Worm (Caenorhabditis elegans): ENCODE data around the gene ZK354.2.
"Not testable (repeated sequence)": the region's sequence is repeated elsewhere in the genome, so short reads cannot be mapped to it uniquely, and the experiment has no call there.

Gene ZK354.2

ce11 chrIV:5316223-5316622, 3.0 kb downstream of the ZK354.2 start, which contains the start of gene msp-65:
Gene msp-65 (plus strand): TSS chrIV:5316523.
- TF ChIP-seq bed-3 (GFP tag; optimal IDR thresholded peaks at IDR 0.05); nhr-28 (tag; optimal IDR thresholded peaks at IDR 0.05); hlh-1 (tag; optimal IDR thresholded peaks at IDR 0.05): not testable (repeated sequence)

ce11 chrIV:5317106-5317505, 3.9 kb downstream of the ZK354.2 start:
- TF ChIP-seq unc-39 (tag; optimal IDR thresholded peaks at IDR 0.05): no peak
- TF ChIP-seq zip-8 (tag; optimal IDR thresholded peaks at IDR 0.05): no peak
- TF ChIP-seq elt-3 (tag; optimal IDR thresholded peaks at IDR 0.05): no peak
- TF ChIP-seq ztf-11 (tag; optimal IDR thresholded peaks at IDR 0.05): no peak
- no peak for TF ChIP-seq ceh-39 (tag; optimal IDR thresholded peaks at IDR 0.05)
- no peak for TF ChIP-seq mab-5 (tag; optimal IDR thresholded peaks at IDR 0.05)
- TF ChIP-seq nhr-76 (tag; optimal IDR thresholded peaks at IDR 0.05): no peak
- no peak for TF ChIP-seq tbx-8 (GFP tag; optimal IDR thresholded peaks at IDR 0.05)
- TF ChIP-seq lin-32 (GFP tag; optimal IDR thresholded peaks at IDR 0.05): no peak
- TF ChIP-seq ceh-43 (GFP tag; optimal IDR thresholded peaks at IDR 0.05): no peak
- no peak for TF ChIP-seq lsy-2 (tag; optimal IDR thresholded peaks at IDR 0.05)
- TF ChIP-seq unc-62 (GFP tag; optimal IDR thresholded peaks at IDR 0.05): no peak
- TF ChIP-seq mls-2 (tag; optimal IDR thresholded peaks at IDR 0.05): no peak

- no peak for TF ChIP-seq ceh-39 (tag; optimal IDR thresholded peaks at IDR 0.05)
- TF ChIP-seq ces-1 (GFP tag; optimal IDR thresholded peaks at IDR 0.05): no peak
- TF ChIP-seq hlh-1 (tag; optimal IDR thresholded peaks at IDR 0.05): no peak
- no peak for TF ChIP-seq lin-13 (tag; optimal IDR thresholded peaks at IDR 0.05)
- TF ChIP-seq mls-2 (tag; optimal IDR thresholded peaks at IDR 0.05): no peak
- TF ChIP-seq pha-4 (tag; optimal IDR thresholded peaks at IDR 0.05): no peak
- no peak for TF ChIP-seq ham-2 (GFP tag; optimal IDR thresholded peaks at IDR 0.05)
- TF ChIP-seq nhr-28 (tag; optimal IDR thresholded peaks at IDR 0.05): no peak
- TF ChIP-seq sptf-1 (tag; optimal IDR thresholded peaks at IDR 0.05): no peak
- TF ChIP-seq snpc-4 (tag; optimal IDR thresholded peaks at IDR 0.05): no peak
- no peak for TF ChIP-seq ceh-43 (GFP tag; optimal IDR thresholded peaks at IDR 0.05)
These were observed 5.7 kb downstream of the ZK354.2 start, which contains the start of gene slc-46A for ce11 chrIV:5318835-5319303. Gene slc-46A (plus strand): TSS chrIV:5319253.

ce11 chrIV:5326144-5326543, 12.9 kb downstream of the ZK354.2 start, which contains the start of gene Y4C6B.4:
Gene Y4C6B.4 (plus strand): TSS chrIV:5326444.
- TF ChIP-seq unc-62 (GFP tag; optimal IDR thresholded peaks at IDR 0.05) (no peak), sptf-1 (tag; optimal IDR thresholded peaks at IDR 0.05) (no peak), M03D4.4 (tag; optimal IDR thresholded peaks at IDR 0.05) (no peak), elt-1 (tag; optimal IDR thresholded peaks at IDR 0.05; ENCODE audit: borderline replicate concordance, insufficient read depth) (no peak), nhr-28 (tag; optimal IDR thresholded peaks at IDR 0.05) (no peak), ceh-39 (tag; optimal IDR thresholded peaks at IDR 0.05) (no peak), zip-8 (tag; optimal IDR thresholded peaks at IDR 0.05) (no peak), flh-1 (GFP tag; optimal IDR thresholded peaks at IDR 0.05) (no peak), bed-3 (GFP tag; optimal IDR thresholded peaks at IDR 0.05) (no peak), ceh-43 (GFP tag; optimal IDR thresholded peaks at IDR 0.05) (no peak), hlh-1 (tag; optimal IDR thresholded peaks at IDR 0.05) (no peak), ham-2 (GFP tag; optimal IDR thresholded peaks at IDR 0.05) (no peak), mab-5 (tag; optimal IDR thresholded peaks at IDR 0.05) (no peak), unc-120 (tag; optimal IDR thresholded peaks at IDR 0.05; ENCODE audit: poor library complexity, severe bottlenecking) (no peak)

- TF ChIP-seq zip-8 (tag; optimal IDR thresholded peaks at IDR 0.05) (peak; percentile 65), lin-13 (tag; optimal IDR thresholded peaks at IDR 0.05) (no peak)
These were observed 19.0 kb downstream of the ZK354.2 start, which contains the start of gene Y4C6B.3 for ce11 chrIV:5332178-5332577. Gene Y4C6B.3 (plus strand): TSS chrIV:5332478.

ce11 chrIV:5333484-5333883, 20.3 kb downstream of the ZK354.2 start:
- TF ChIP-seq lin-32 (GFP tag; optimal IDR thresholded peaks at IDR 0.05): no peak
- TF ChIP-seq mep-1 (tag; optimal IDR thresholded peaks at IDR 0.05): no peak
- TF ChIP-seq ham-2 (GFP tag; optimal IDR thresholded peaks at IDR 0.05): no peak
- TF ChIP-seq unc-62 (GFP tag; optimal IDR thresholded peaks at IDR 0.05): no peak
- no peak for TF ChIP-seq ceh-43 (GFP tag; optimal IDR thresholded peaks at IDR 0.05)
- TF ChIP-seq lin-13 (tag; optimal IDR thresholded peaks at IDR 0.05): no peak
- TF ChIP-seq sem-2 (GFP tag; optimal IDR thresholded peaks at IDR 0.05): no peak
- TF ChIP-seq pha-4 (tag; optimal IDR thresholded peaks at IDR 0.05): no peak

Data from whole organism, mixed stage, embryonic.